Fruit fly (Drosophila melanogaster) whole organism, wandering third instar larva: ENCODE measurements around the gene CG12640.
A peak's percentile ranks its signal among the peaks of the same experiment; 100 is the strongest.

Experiments
- Abd-B ChIP-seq: fragments of >200 bp; optimal IDR thresholded peaks from 2 replicates; lab custom pipeline; 2017; ENCODE audit warnings: missing biosample characterization, missing genetic modification characterization
- CG32264 ChIP-seq: fragments of 200-800 bp; sonication (Bioruptor generic); optimal IDR thresholded peaks from 2 replicates; lab custom pipeline; 2016; ENCODE audit warnings: missing biosample characterization, missing genetic modification characterization
- CG9705 ChIP-seq: fragments of 200-800 bp; sonication (Bioruptor generic); optimal IDR thresholded peaks from 2 replicates; lab custom pipeline; 2018; ENCODE audit warnings: missing biosample characterization, mild to moderate bottlenecking, missing genetic modification characterization
- CrebA ChIP-seq: fragments of 200-800 bp; sonication (Bioruptor generic); optimal IDR thresholded peaks from 2 replicates; lab custom pipeline; 2016; ENCODE audit warnings: missing biosample characterization, mild to moderate bottlenecking, missing genetic modification characterization, borderline replicate concordance
- Dfd ChIP-seq: fragments of >200 bp; optimal IDR thresholded peaks from 2 replicates; lab custom pipeline; 2017; ENCODE audit warnings: missing biosample characterization, missing genetic modification characterization
- Dif ChIP-seq: fragments of 200-275, 200-300 bp; sonication (Bioruptor generic); optimal IDR thresholded peaks from 2 replicates; lab custom pipeline; 2018; ENCODE audit warnings: missing biosample characterization, missing genetic modification characterization; ENCODE audit not compliant: partially characterized antibody
- GATAd ChIP-seq: sonication (Bioruptor generic); optimal IDR thresholded peaks from 2 replicates; lab custom pipeline; 2016; ENCODE audit warnings: missing biosample characterization, missing genetic modification characterization
- HLH106 ChIP-seq: fragments of 200-800 bp; optimal IDR thresholded peaks from 3 replicates; lab custom pipeline; 2019; ENCODE audit warnings: missing biosample characterization, mild to moderate bottlenecking, missing genetic modification characterization, moderate library complexity
- Hnf4 ChIP-seq: fragments of 200-800 bp; sonication (Bioruptor generic); optimal IDR thresholded peaks from 2 replicates; lab custom pipeline; 2016; ENCODE audit warnings: missing biosample characterization, mild to moderate bottlenecking, missing genetic modification characterization
- Hr78 ChIP-seq: fragments of >200 bp; optimal IDR thresholded peaks from 2 replicates; lab custom pipeline; 2017; ENCODE audit warnings: missing biosample characterization, missing genetic modification characterization
- Jra ChIP-seq: sonication (Bioruptor generic); optimal IDR thresholded peaks from 2 replicates; lab custom pipeline; 2016; ENCODE audit warnings: missing biosample characterization, missing genetic modification characterization
- Mio ChIP-seq: sonication (Bioruptor generic); optimal IDR thresholded peaks from 2 replicates; lab custom pipeline; 2016; ENCODE audit warnings: missing biosample characterization, missing genetic modification characterization
- Myc ChIP-seq: fragments of >200 bp; optimal IDR thresholded peaks from 2 replicates; lab custom pipeline; 2017
- N ChIP-seq: fragments of >200 bp; optimal IDR thresholded peaks from 2 replicates; lab custom pipeline; 2018; ENCODE audit warnings: missing biosample characterization, missing external identifiers, missing genetic modification characterization
- Rel ChIP-seq, 2 experiments: fragments of 200-800 bp; sonication (Bioruptor generic) in 1 of 2; optimal IDR thresholded peaks; 2 replicates in 1 of 2; 3 replicates in 1 of 2; lab custom pipeline; 2016 to 2019; ENCODE audit warnings: mild to moderate bottlenecking in 2 of 2, missing biosample characterization in 2 of 2, missing genetic modification characterization in 2 of 2, moderate library complexity in 1 of 2
- Sp1 ChIP-seq: fragments of 200-800 bp; sonication (Bioruptor generic); optimal IDR thresholded peaks from 3 replicates; lab custom pipeline; 2019; ENCODE audit warnings: missing biosample characterization, mild to moderate bottlenecking, missing genetic modification characterization, moderate library complexity
- Vsx2 ChIP-seq: fragments of 200-300, 225-300 bp; sonication (Bioruptor generic); optimal IDR thresholded peaks from 2 replicates; lab custom pipeline; 2018; ENCODE audit warnings: missing biosample characterization, missing genetic modification characterization; ENCODE audit not compliant: partially characterized antibody
- br ChIP-seq: fragments of 200-800 bp; sonication (Bioruptor generic); optimal IDR thresholded peaks from 2 replicates; lab custom pipeline; 2016; ENCODE audit warnings: missing biosample characterization, missing genetic modification characterization
- brk ChIP-seq: fragments of 200-800 bp; sonication (Bioruptor generic); optimal IDR thresholded peaks from 2 replicates; lab custom pipeline; 2016; ENCODE audit warnings: missing biosample characterization, mild to moderate bottlenecking, missing genetic modification characterization
- dmrt93B ChIP-seq: fragments of 200-800 bp; sonication (Bioruptor generic); optimal IDR thresholded peaks from 2 replicates; lab custom pipeline; 2018; ENCODE audit warnings: missing biosample characterization, mild to moderate bottlenecking, missing genetic modification characterization
- ey ChIP-seq: fragments of 200-800 bp; sonication (Bioruptor generic); optimal IDR thresholded peaks from 2 replicates; lab custom pipeline; 2016; ENCODE audit warnings: missing biosample characterization, missing genetic modification characterization
- foxo ChIP-seq, 2 experiments: fragments of 200-800 bp; sonication (Bioruptor generic); optimal IDR thresholded peaks; 2 replicates in 1 of 2; 3 replicates in 1 of 2; lab custom pipeline; 2016 to 2017; ENCODE audit warnings: missing biosample characterization in 2 of 2, missing genetic modification characterization in 2 of 2
- fru ChIP-seq: fragments of 200-800 bp; sonication (Bioruptor generic); optimal IDR thresholded peaks from 3 replicates; lab custom pipeline; 2016; ENCODE audit warnings: missing biosample characterization, mild to moderate bottlenecking, missing genetic modification characterization
- h ChIP-seq: fragments of 200-800 bp; sonication (Bioruptor generic); optimal IDR thresholded peaks from 3 replicates; lab custom pipeline; 2016; ENCODE audit warnings: missing biosample characterization, mild to moderate bottlenecking, missing genetic modification characterization
- jim ChIP-seq: fragments of 175-275, 200-325 bp; sonication (Bioruptor generic); optimal IDR thresholded peaks from 2 replicates; lab custom pipeline; 2016; ENCODE audit warnings: missing biosample characterization, mild to moderate bottlenecking, missing genetic modification characterization
- lola ChIP-seq: fragments of >200 bp; optimal IDR thresholded peaks from 2 replicates; lab custom pipeline; 2017; ENCODE audit warnings: missing biosample characterization, missing genetic modification characterization
- pan ChIP-seq: fragments of >200 bp; optimal IDR thresholded peaks from 2 replicates; lab custom pipeline; 2017
- psq ChIP-seq: fragments of 200-800 bp; sonication (Bioruptor generic); optimal IDR thresholded peaks from 3 replicates; lab custom pipeline; 2017; ENCODE audit warnings: missing biosample characterization, mild to moderate bottlenecking, missing genetic modification characterization, moderate library complexity
- rgr ChIP-seq: fragments of 200-800 bp; sonication (Bioruptor generic); optimal IDR thresholded peaks from 3 replicates; lab custom pipeline; 2016; ENCODE audit warnings: missing biosample characterization, mild to moderate bottlenecking, missing genetic modification characterization
- sage ChIP-seq: fragments of 200-800 bp; sonication (Bioruptor generic); optimal IDR thresholded peaks from 2 replicates; lab custom pipeline; 2016; ENCODE audit warnings: missing biosample characterization, mild to moderate bottlenecking, missing genetic modification characterization
- sv ChIP-seq: fragments of 200-800 bp; sonication (Bioruptor generic); optimal IDR thresholded peaks from 3 replicates; lab custom pipeline; 2016; ENCODE audit warnings: missing biosample characterization, missing genetic modification characterization
- tai ChIP-seq: sonication (Bioruptor generic); optimal IDR thresholded peaks from 2 replicates; lab custom pipeline; 2016; ENCODE audit warnings: missing biosample characterization, missing genetic modification characterization
- woc ChIP-seq: sonication (Bioruptor generic); optimal IDR thresholded peaks from 2 replicates; lab custom pipeline; 2016; ENCODE audit warnings: missing biosample characterization, mild to moderate bottlenecking, missing genetic modification characterization

The CG12640 gene

dm6 chrX:10432712-10433111 is at the start of gene CG12640:
Gene CG12640, minus strand, starts transcription at chrX:10432812.
- TF ChIP-seq dmrt93B (GFP tag; lab: Kevin White, UChicago) (no peak), jim (GFP tag; lab: Kevin White, UChicago) (no peak)

dm6 chrX:10478443-10479368 is 46.1 kb upstream of the CG12640 start, which contains the start of the genes CG2887 and PPP4R2r:
Gene CG2887, minus strand, starts transcription at chrX:10478493.
Gene PPP4R2r, plus strand, starts transcription at chrX:10478838.
- no peak for TF ChIP-seq lola (GFP tag; lab: Kevin White, UChicago)
- TF ChIP-seq psq: peak; percentile 36
- TF ChIP-seq Jra (GFP tag; lab: Kevin White, UChicago): peak; percentile 39

dm6 chrX:10474625-10475024 is 42.0 kb upstream of the CG12640 start, which contains the start of gene nocte:
Gene nocte, minus strand, starts transcription at chrX:10474675.
- TF ChIP-seq foxo (GFP tag; optimal IDR thresholded peaks at IDR 0.05; lab: Kevin White, UChicago) (peak in 1 of 2 experiments; percentile 32), HLH106 (tag; lab: Kevin White, UChicago) (peak; percentile 16), pan (lab: Kevin White, UChicago) (no peak), ey (GFP tag; lab: Kevin White, UChicago) (peak; percentile 1)

- TF ChIP-seq Dif (GFP tag; lab: Kevin White, UChicago) (peak; percentile 32), woc (GFP tag; lab: Kevin White, UChicago) (no peak)
Measured at dm6 chrX:10474213-10474540, 41.6 kb upstream of the CG12640 start.

dm6 chrX:10473510-10474212 is 41.0 kb upstream of the CG12640 start, which contains the start of gene CG2889:
Gene CG2889, plus strand, starts transcription at chrX:10473938.
- TF ChIP-seq rgr (GFP tag; lab: Kevin White, UChicago) (peak; percentile 24), Jra (GFP tag; lab: Kevin White, UChicago) (no peak), N (no peak), Rel (GFP tag; optimal IDR thresholded peaks at IDR 0.05; lab: Kevin White, UChicago) (no peak), Rel (tag; optimal IDR thresholded peaks at IDR 0.05; lab: Kevin White, UChicago) (peak; percentile 36), Vsx2 (GFP tag; lab: Kevin White, UChicago) (no peak), CG32264 (no peak), tai (GFP tag; lab: Kevin White, UChicago) (no peak), brk (GFP tag; lab: Kevin White, UChicago) (no peak), HLH106 (tag; lab: Kevin White, UChicago) (peak; percentile 49), Dfd (GFP tag; lab: Kevin White, UChicago) (no peak), Abd-B (GFP tag; lab: Kevin White, UChicago) (no peak), CrebA (GFP tag; lab: Kevin White, UChicago) (no peak), Sp1 (GFP tag; lab: Kevin White, UChicago) (peak; percentile 2), psq (peak; percentile 46), Mio (GFP tag; lab: Kevin White, UChicago) (no peak), CG9705 (no peak), foxo (GFP tag; optimal IDR thresholded peaks at IDR 0.05; lab: Kevin White, UChicago) (peak in 1 of 2 experiments; percentile 58), GATAd (no peak), Myc (no peak), woc (GFP tag; lab: Kevin White, UChicago) (no peak), Hr78 (no peak), jim (GFP tag; lab: Kevin White, UChicago) (no peak), sv (GFP tag; lab: Kevin White, UChicago) (no peak), sage (GFP tag; lab: Kevin White, UChicago) (no peak), fru (GFP tag; lab: Kevin White, UChicago) (peak; percentile 10), h (GFP tag; lab: Kevin White, UChicago) (peak; percentile 38), pan (lab: Kevin White, UChicago) (no peak), Dif (GFP tag; lab: Kevin White, UChicago) (no peak), br (GFP tag; lab: Kevin White, UChicago) (no peak), Hnf4 (GFP tag; lab: Kevin White, UChicago) (no peak)
